Worm (Caenorhabditis elegans) whole organism, L4/young adult: ENCODE data around the gene nhr-92.

Experiments
- W03F9.2 ChIP-seq: fragments of 150-350 bp; optimal IDR thresholded peaks from 2 replicates; lab custom pipeline; 2014; ENCODE audit warnings: missing biosample characterization, missing genetic modification characterization
- dao-5 ChIP-seq: sonication (generic microtip); optimal IDR thresholded peaks from 2 replicates; lab custom pipeline; 2016; ENCODE audit warnings: missing genotype, missing genetic modification characterization, moderate library complexity, missing compliant biosample characterization
- him-1 ChIP-seq: sonication (generic microtip); optimal IDR thresholded peaks from 2 replicates; lab custom pipeline; 2016; ENCODE audit warnings: missing genotype, missing genetic modification reagents, missing genetic modification characterization, missing compliant biosample characterization

nhr-92 gene

DNA sequence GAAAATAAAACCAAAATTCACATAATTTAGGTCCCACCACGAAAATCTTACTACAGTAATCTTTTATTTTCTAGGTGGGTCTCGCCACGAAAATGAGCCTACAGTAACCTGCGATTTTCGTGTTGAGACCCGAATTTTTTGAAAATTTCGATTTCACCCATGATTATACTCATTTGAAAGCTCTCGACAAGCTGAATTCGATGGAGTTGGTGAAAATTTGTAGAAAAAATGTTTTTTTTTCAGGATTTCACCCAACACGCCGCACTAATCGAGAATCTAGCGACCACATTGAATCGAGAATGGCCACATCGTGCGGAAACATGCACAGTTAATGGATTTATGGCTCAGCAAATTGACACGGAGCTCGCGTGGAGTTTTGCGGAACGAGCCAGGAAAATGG lies 43.0 kb downstream of the nhr-92 start:
- TF ChIP-seq dao-5 (tag; lab: Kevin White, UChicago) = no peak

DNA sequence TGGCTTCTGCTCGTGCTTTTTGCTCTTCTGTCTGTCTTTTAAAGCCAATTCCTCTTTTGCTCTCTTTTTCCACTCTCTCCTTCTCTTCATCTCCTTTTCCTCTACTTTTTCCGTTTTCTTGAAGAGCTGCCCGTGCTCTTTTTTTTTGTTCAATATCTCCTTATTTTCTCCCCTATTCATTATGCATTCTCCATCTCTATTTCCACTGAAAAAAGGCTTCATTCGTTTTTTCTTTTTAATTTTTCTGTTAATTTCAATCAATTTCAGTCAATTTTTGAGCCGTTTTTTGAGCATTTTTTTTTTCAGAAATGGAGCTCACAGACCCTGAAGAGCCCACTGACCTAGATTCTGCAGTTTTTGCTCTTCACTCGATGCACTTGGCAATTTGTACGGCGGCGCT lies 52.5 kb downstream of the nhr-92 start, which contains the start of gene Y41D4B.1:
Y41D4B.1 (plus strand) TSS at position 301 of the 400 bp plus-strand sequence.
- TF ChIP-seq dao-5 (tag; lab: Kevin White, UChicago) = no peak
- no peak for TF ChIP-seq him-1 (tag; lab: Kevin White, UChicago)
- no peak for TF ChIP-seq W03F9.2 (tag; lab: Kevin White, UChicago)
